Worm (Caenorhabditis elegans) whole organism, L2 larva: ENCODE measurements around the gene F18A12.2.

Experiments used
- alr-1 ChIP-seq: fragments of 150-350 bp; optimal IDR thresholded peaks from 2 replicates; lab custom pipeline; 2014; ENCODE audit warnings: missing biosample characterization, missing genetic modification characterization
- aly-2 ChIP-seq: fragments of 150-350 bp; optimal IDR thresholded peaks from 2 replicates; lab custom pipeline; 2014; ENCODE audit warnings: missing biosample characterization, missing genetic modification characterization
- blmp-1 ChIP-seq: sonication (generic microtip); optimal IDR thresholded peaks from 2 replicates; lab custom pipeline; 2017; ENCODE audit warnings: missing genetic modification characterization, mild to moderate bottlenecking, missing compliant biosample characterization, antibody characterized with exemption, moderate library complexity; ENCODE audit not compliant: insufficient read depth
- ceh-82 ChIP-seq: fragments of 150-350 bp; optimal IDR thresholded peaks from 2 replicates; lab custom pipeline; 2014; ENCODE audit warnings: missing biosample characterization, missing genetic modification characterization
- elt-3 ChIP-seq: sonication (generic microtip); optimal IDR thresholded peaks from 2 replicates; lab custom pipeline; 2017; ENCODE audit warnings: missing biosample characterization, missing genetic modification characterization
- nhr-11 ChIP-seq: fragments of 150-350 bp; optimal IDR thresholded peaks from 2 replicates; lab custom pipeline; 2014; ENCODE audit warnings: missing biosample characterization, missing genetic modification characterization
- sma-3 ChIP-seq: sonication (generic microtip); optimal IDR thresholded peaks from 2 replicates; lab custom pipeline; 2016; ENCODE audit warnings: missing genetic modification reagents, missing genetic modification characterization, missing compliant biosample characterization
- ztf-11 ChIP-seq: sonication (generic microtip); optimal IDR thresholded peaks from 2 replicates; lab custom pipeline; 2017; ENCODE audit warnings: missing biosample characterization, missing genetic modification characterization

- no peak for TF ChIP-seq nhr-11 (tag; lab: Kevin White, UChicago)
- TF ChIP-seq sma-3 (GFP tag; lab: Kevin White, UChicago) = no peak
- no peak for TF ChIP-seq ztf-11 (tag; lab: Kevin White, UChicago)
- TF ChIP-seq blmp-1 = no peak
- TF ChIP-seq elt-3 (tag; lab: Kevin White, UChicago) = no peak
- no peak for TF ChIP-seq ceh-82 (tag; lab: Kevin White, UChicago)
- no peak for TF ChIP-seq aly-2 (tag; lab: Kevin White, UChicago)
- TF ChIP-seq alr-1 (tag; lab: Kevin White, UChicago) = no peak
These were observed 48.4 kb downstream of the F18A12.2 start, which contains the start of gene C16C8.9 for ce11 chrII:3463097-3463496.
